Worm (Caenorhabditis elegans) whole organism, L2 larva: ENCODE data around the gene tsp-10.

ENCODE experiments used
- ama-1 ChIP-seq: fragments of 150-350 bp; optimal IDR thresholded peaks from 2 replicates; lab custom pipeline; 2018; ENCODE audit warnings: inconsistent platforms
- blmp-1 ChIP-seq: sonication (generic microtip); optimal IDR thresholded peaks from 2 replicates; lab custom pipeline; 2017; ENCODE audit warnings: missing genetic modification characterization, mild to moderate bottlenecking, missing compliant biosample characterization, antibody characterized with exemption, moderate library complexity; ENCODE audit not compliant: insufficient read depth
- ceh-82 ChIP-seq: fragments of 150-350 bp; optimal IDR thresholded peaks from 2 replicates; lab custom pipeline; 2014; ENCODE audit warnings: missing biosample characterization, missing genetic modification characterization
- mbf-1 ChIP-seq: sonication (generic microtip); optimal IDR thresholded peaks from 2 replicates; lab custom pipeline; 2017; ENCODE audit warnings: missing biosample characterization, missing genetic modification characterization
- nhr-11 ChIP-seq: fragments of 150-350 bp; optimal IDR thresholded peaks from 2 replicates; lab custom pipeline; 2014; ENCODE audit warnings: missing biosample characterization, missing genetic modification characterization
- nhr-12 ChIP-seq: fragments of 150-350 bp; optimal IDR thresholded peaks from 2 replicates; lab custom pipeline; 2014; ENCODE audit warnings: missing biosample characterization, missing genetic modification characterization
- nhr-6 ChIP-seq: fragments of 150-350 bp; optimal IDR thresholded peaks from 2 replicates; lab custom pipeline; 2014; ENCODE audit warnings: missing biosample characterization, missing genetic modification characterization
- nhr-77 ChIP-seq: fragments of 150-350 bp; optimal IDR thresholded peaks from 2 replicates; lab custom pipeline; 2014; ENCODE audit warnings: missing biosample characterization, missing genetic modification characterization
- sem-4 ChIP-seq: fragments of 150-350 bp; optimal IDR thresholded peaks from 2 replicates; lab custom pipeline; 2014; ENCODE audit warnings: missing biosample characterization, missing genetic modification reagents, missing genetic modification characterization
- skn-1 ChIP-seq: sonication (generic microtip); optimal IDR thresholded peaks from 2 replicates; lab custom pipeline; 2017; ENCODE audit warnings: missing biosample characterization, missing genetic modification characterization
- unc-39 ChIP-seq: fragments of 150-350 bp; optimal IDR thresholded peaks from 2 replicates; lab custom pipeline; 2014; ENCODE audit warnings: missing biosample characterization, missing genetic modification characterization
- unc-62 ChIP-seq: fragments of 150-350 bp; optimal IDR thresholded peaks from 2 replicates; lab custom pipeline; 2014; ENCODE audit warnings: missing biosample characterization, missing genetic modification reagents, missing genetic modification characterization
- ztf-1 ChIP-seq: fragments of 200-800 bp; sonication (Bioruptor generic); conservative IDR thresholded peaks from 2 replicates; pipeline ENCODE4 v1.3.6; 2022; ENCODE audit warnings: missing genetic modification characterization, missing compliant biosample characterization

ce11 chrII:6705593-6706228, 12.7 kb upstream of the tsp-10 start, which contains the start of gene rpy-1:
- TF ChIP-seq ceh-82 (tag; lab: Kevin White, UChicago) (no peak), nhr-11 (tag; lab: Kevin White, UChicago) (no peak), blmp-1 (tag; lab: Kevin White, UChicago) (no peak), ama-1 (no peak), sem-4 (tag; lab: Kevin White, UChicago) (no peak), nhr-6 (no peak), mbf-1 (no peak), unc-39 (tag; lab: Kevin White, UChicago) (no peak), nhr-77 (tag; lab: Kevin White, UChicago) (no peak), ztf-1 (no peak), skn-1 (no peak), nhr-12 (tag; lab: Kevin White, UChicago) (no peak), unc-62 (GFP tag; lab: Kevin White, UChicago) (no peak)
